Fruit fly (Drosophila melanogaster) whole organism, embryonic: ENCODE results near the gene CG14966.
A peak's percentile ranks its signal among the peaks of the same experiment; 100 is the strongest.

Experiments used
- Antp ChIP-seq: fragments of 200-800 bp; sonication (Bioruptor generic); optimal IDR thresholded peaks from 3 replicates; lab custom pipeline; 2016; ENCODE audit warnings: missing biosample characterization, missing genetic modification characterization
- Asciz ChIP-seq: fragments of 200-800 bp; sonication (Bioruptor generic); optimal IDR thresholded peaks from 2 replicates; lab custom pipeline; 2017; ENCODE audit warnings: missing biosample characterization, mild to moderate bottlenecking, missing genetic modification characterization, missing genetic modification reagents
- CG10209 ChIP-seq: fragments of 200-800 bp; sonication (Bioruptor generic); optimal IDR thresholded peaks from 3 replicates; lab custom pipeline; 2017; ENCODE audit warnings: missing biosample characterization, mild to moderate bottlenecking, missing genetic modification characterization, missing genetic modification reagents
- CG10267 ChIP-seq: fragments of 200-800 bp; sonication (Bioruptor generic); optimal IDR thresholded peaks from 2 replicates; lab custom pipeline; 2018; ENCODE audit warnings: missing biosample characterization, mild to moderate bottlenecking, missing genetic modification characterization, moderate library complexity
- CG14014 ChIP-seq: fragments of 200-800 bp; sonication (Bioruptor generic); IDR thresholded peaks from 2 replicates; pipeline ENCODE4 v1.3.6; 2022; ENCODE audit warnings: missing biosample characterization, missing genetic modification characterization
- CG15011 ChIP-seq: fragments of 200-800 bp; sonication (Bioruptor generic); optimal IDR thresholded peaks from 3 replicates; lab custom pipeline; 2018; ENCODE audit warnings: missing biosample characterization, mild to moderate bottlenecking, missing genetic modification characterization
- CG15601 ChIP-seq: fragments of 200-800 bp; sonication (Bioruptor generic); optimal IDR thresholded peaks from 3 replicates; lab custom pipeline; 2019; ENCODE audit warnings: missing biosample characterization, mild to moderate bottlenecking, missing genetic modification characterization, moderate library complexity
- CG1832 ChIP-seq: fragments of 200-800 bp; sonication (Bioruptor generic); optimal IDR thresholded peaks from 2 replicates; lab custom pipeline; 2017; ENCODE audit warnings: missing biosample characterization, mild to moderate bottlenecking, missing genetic modification characterization, inconsistent platforms
- CG2120 ChIP-seq: fragments of 200-800 bp; sonication (Bioruptor generic); optimal IDR thresholded peaks from 3 replicates; lab custom pipeline; 2016; ENCODE audit warnings: missing biosample characterization, missing genetic modification characterization
- CG30020 ChIP-seq: fragments of 200-800 bp; optimal IDR thresholded peaks from 2 replicates; lab custom pipeline; 2019; ENCODE audit warnings: missing biosample characterization, mild to moderate bottlenecking, missing genetic modification characterization, moderate library complexity
- CG32767 ChIP-seq: fragments of 200-800 bp; sonication (Bioruptor generic); IDR thresholded peaks from 2 replicates; pipeline ENCODE4 v1.3.6; 2022; ENCODE audit warnings: missing biosample characterization, missing genetic modification characterization
- CG33557 ChIP-seq: fragments of 200-800 bp; sonication (Bioruptor generic); optimal IDR thresholded peaks from 2 replicates; lab custom pipeline; 2019; ENCODE audit warnings: missing biosample characterization, mild to moderate bottlenecking, missing genetic modification characterization, moderate library complexity
- CG5180 ChIP-seq: fragments of 200-800 bp; sonication (Bioruptor generic); optimal IDR thresholded peaks from 3 replicates; lab custom pipeline; 2017; ENCODE audit warnings: missing biosample characterization, missing genetic modification characterization, mild to moderate bottlenecking, moderate library complexity, missing genetic modification reagents
- CG5245 ChIP-seq: fragments of 200-800 bp; sonication (Bioruptor generic); optimal IDR thresholded peaks from 3 replicates; lab custom pipeline; 2016; ENCODE audit warnings: missing biosample characterization, missing genetic modification characterization
- CG8388 ChIP-seq: fragments of 200-800 bp; sonication (Bioruptor generic); optimal IDR thresholded peaks from 2 replicates; lab custom pipeline; 2019; ENCODE audit warnings: missing biosample characterization, mild to moderate bottlenecking, missing genetic modification characterization, moderate library complexity
- CG8478 ChIP-seq: fragments of >200 bp; optimal IDR thresholded peaks from 2 replicates; lab custom pipeline; 2018
- CG9727 ChIP-seq: fragments of 200-800 bp; sonication (Bioruptor generic); optimal IDR thresholded peaks from 3 replicates; lab custom pipeline; 2017; ENCODE audit warnings: missing biosample characterization, mild to moderate bottlenecking, missing genetic modification characterization
- CTCF ChIP-seq: fragments of 200-800 bp; sonication (Bioruptor generic); optimal IDR thresholded peaks from 2 replicates; lab custom pipeline; 2017; ENCODE audit warnings: missing biosample characterization, mild to moderate bottlenecking, missing genetic modification characterization, moderate library complexity
- Dp ChIP-seq: fragments of 200-800 bp; sonication (Bioruptor generic); optimal IDR thresholded peaks from 2 replicates; lab custom pipeline; 2018; ENCODE audit warnings: missing biosample characterization, mild to moderate bottlenecking, missing genetic modification characterization, moderate library complexity
- Fer3 ChIP-seq: fragments of 200-800 bp; sonication (Bioruptor generic); optimal IDR thresholded peaks from 2 replicates; lab custom pipeline; 2018; ENCODE audit warnings: missing biosample characterization, mild to moderate bottlenecking, missing genetic modification characterization, moderate library complexity
- HLHmδ ChIP-seq: fragments of 200-800 bp; sonication (Bioruptor generic); optimal IDR thresholded peaks from 2 replicates; lab custom pipeline; 2018; ENCODE audit warnings: missing biosample characterization, mild to moderate bottlenecking, missing genetic modification characterization, moderate library complexity
- Lhr ChIP-seq: fragments of 200-800 bp; sonication (Bioruptor generic); optimal IDR thresholded peaks from 3 replicates; lab custom pipeline; 2017; ENCODE audit warnings: mild to moderate bottlenecking, missing biosample characterization, missing genetic modification reagents, missing genetic modification characterization
- MBD-R2 ChIP-seq: fragments of 200-800 bp; sonication (Bioruptor generic); IDR thresholded peaks from 2 replicates; pipeline ENCODE4 v1.3.6; 2022; ENCODE audit warnings: missing biosample characterization, missing genetic modification characterization
- NC2β ChIP-seq: fragments of 200-800 bp; sonication (Bioruptor generic); optimal IDR thresholded peaks from 2 replicates; lab custom pipeline; 2016; ENCODE audit warnings: missing biosample characterization, missing genetic modification characterization
- Sry-δ ChIP-seq: fragments of 200-800 bp; sonication (Bioruptor generic); optimal IDR thresholded peaks from 2 replicates; lab custom pipeline; 2016; ENCODE audit warnings: missing biosample characterization, missing genetic modification characterization
- Stat92E ChIP-seq, 3 experiments: fragments of >200 bp in 2 of 3; fragments of 200-800 bp in 1 of 3; sonication (Bioruptor generic) in 1 of 3; optimal IDR thresholded peaks; 2 replicates each; lab custom pipeline; 2017 to 2019; ENCODE audit warnings: missing biosample characterization in 3 of 3, missing genetic modification characterization in 3 of 3, mild to moderate bottlenecking in 1 of 3, moderate library complexity in 1 of 3
- al ChIP-seq: fragments of 200-800 bp; sonication (Bioruptor generic); IDR thresholded peaks from 2 replicates; pipeline ENCODE4 v1.3.6; 2022; ENCODE audit warnings: missing biosample characterization, missing genetic modification characterization
- aop ChIP-seq: fragments of 200-800 bp; sonication (Bioruptor generic); IDR thresholded peaks from 2 replicates; pipeline ENCODE4 v1.3.6; 2022; ENCODE audit warnings: missing biosample characterization, missing genetic modification characterization
- ap ChIP-seq: fragments of 200-800 bp; sonication (Bioruptor generic); IDR thresholded peaks from 2 replicates; pipeline ENCODE4 v1.3.6; 2022; ENCODE audit warnings: missing biosample characterization, missing genetic modification characterization
- ase ChIP-seq: fragments of 200-800 bp; sonication (Bioruptor generic); IDR thresholded peaks from 3 replicates; pipeline ENCODE4 v1.3.6; 2022; ENCODE audit warnings: missing biosample characterization, missing genetic modification characterization
- bsh ChIP-seq, 2 experiments: fragments of 200-800 bp; sonication (Bioruptor generic); optimal IDR thresholded peaks; 2 replicates each; lab custom pipeline; 2017 to 2018; ENCODE audit warnings: mild to moderate bottlenecking in 2 of 2, missing biosample characterization in 2 of 2, missing genetic modification characterization in 2 of 2, moderate library complexity in 1 of 2
- chif ChIP-seq, 2 experiments: fragments of 200-800 bp; sonication (Bioruptor generic); optimal IDR thresholded peaks; 3 replicates each; lab custom pipeline; 2016; ENCODE audit warnings: missing biosample characterization in 2 of 2, missing genetic modification characterization in 2 of 2
- crol ChIP-seq: fragments of 200-800 bp; sonication (Bioruptor generic); IDR thresholded peaks from 2 replicates; pipeline ENCODE4 v1.3.6; 2022; ENCODE audit warnings: missing biosample characterization, missing genetic modification characterization
- crp ChIP-seq, 2 experiments: fragments of 200-800 bp; sonication (Bioruptor generic); optimal IDR thresholded peaks; 2 replicates in 1 of 2; 3 replicates in 1 of 2; lab custom pipeline; 2017; ENCODE audit warnings: missing biosample characterization in 2 of 2, missing genetic modification characterization in 2 of 2, mild to moderate bottlenecking in 1 of 2, moderate library complexity in 1 of 2
- dimm ChIP-seq: fragments of 200-800 bp; sonication (Bioruptor generic); IDR thresholded peaks from 2 replicates; pipeline ENCODE4 v1.3.6; 2022; ENCODE audit warnings: missing biosample characterization, missing genetic modification characterization
- dm ChIP-seq: fragments of 200-800 bp; sonication (Bioruptor generic); optimal IDR thresholded peaks from 3 replicates; lab custom pipeline; 2016; ENCODE audit warnings: missing biosample characterization, missing genetic modification characterization
- dpn ChIP-seq, 2 experiments: fragments of 200-800 bp; sonication (Bioruptor generic); optimal IDR thresholded peaks; 3 replicates each; lab custom pipeline; 2016; ENCODE audit warnings: missing biosample characterization in 2 of 2, missing genetic modification characterization in 2 of 2
- dysf ChIP-seq: fragments of 200-800 bp; sonication (Bioruptor generic); IDR thresholded peaks from 3 replicates; pipeline ENCODE4 v1.3.6; 2022; ENCODE audit warnings: missing biosample characterization, missing genetic modification characterization
- ftz-f1 ChIP-seq: fragments of 200-800 bp; sonication (Bioruptor generic); optimal IDR thresholded peaks from 2 replicates; lab custom pipeline; 2016; ENCODE audit warnings: missing biosample characterization, missing genetic modification characterization
- gcm ChIP-seq: fragments of 200-800 bp; sonication (Bioruptor generic); optimal IDR thresholded peaks from 2 replicates; lab custom pipeline; 2019; ENCODE audit warnings: missing biosample characterization, mild to moderate bottlenecking, missing genetic modification characterization, moderate library complexity
- gcm2 ChIP-seq: fragments of 200-800 bp; sonication (Bioruptor generic); optimal IDR thresholded peaks from 2 replicates; lab custom pipeline; 2016; ENCODE audit warnings: missing biosample characterization, missing genetic modification characterization
- grau ChIP-seq: fragments of 200-800 bp; optimal IDR thresholded peaks from 3 replicates; lab custom pipeline; 2019; ENCODE audit warnings: missing biosample characterization, mild to moderate bottlenecking, missing genetic modification characterization, moderate library complexity
- pho ChIP-seq: fragments of 200-800 bp; sonication (Bioruptor generic); optimal IDR thresholded peaks from 2 replicates; lab custom pipeline; 2016; ENCODE audit warnings: missing biosample characterization, missing genetic modification characterization
- ro ChIP-seq: fragments of 200-800 bp; sonication (Bioruptor generic); IDR thresholded peaks from 2 replicates; pipeline ENCODE4 v1.3.6; 2022; ENCODE audit warnings: missing biosample characterization, missing genetic modification characterization
- row ChIP-seq: fragments of 200-800 bp; sonication (Bioruptor generic); IDR thresholded peaks from 3 replicates; pipeline ENCODE4 v1.3.6; 2022; ENCODE audit warnings: missing biosample characterization, missing genetic modification characterization
- sens ChIP-seq: fragments of 200-800 bp; sonication (Bioruptor generic); peaks from one replicate; lab custom pipeline; 2016; ENCODE audit warnings: missing biosample characterization, missing genetic modification characterization
- sisA ChIP-seq: fragments of 200-800 bp; sonication (Bioruptor generic); IDR thresholded peaks from 2 replicates; pipeline ENCODE4 v1.3.6; 2022; ENCODE audit warnings: missing biosample characterization, missing genetic modification characterization
- slbo ChIP-seq: fragments of 200-800 bp; sonication (Bioruptor generic); IDR thresholded peaks from 2 replicates; pipeline ENCODE4 v1.3.6; 2022; ENCODE audit warnings: missing biosample characterization, missing genetic modification characterization
- sr ChIP-seq: fragments of 200-800 bp; sonication (Bioruptor generic); IDR thresholded peaks from 3 replicates; pipeline ENCODE4 v1.3.6; 2022; ENCODE audit warnings: missing biosample characterization, missing genetic modification characterization
- unc-4 ChIP-seq: fragments of 200-800 bp; sonication (Bioruptor generic); IDR thresholded peaks from 2 replicates; pipeline ENCODE4 v1.3.6; 2022; ENCODE audit warnings: missing biosample characterization, missing genetic modification characterization; ENCODE audit not compliant: partially characterized antibody
- zfh2 ChIP-seq: fragments of 200-800 bp; sonication (Bioruptor generic); optimal IDR thresholded peaks from 2 replicates; lab custom pipeline; 2016; ENCODE audit warnings: missing biosample characterization, missing genetic modification characterization

The CG14966 gene

dm6 chr3L:3239033-3239752 lies 41.8 kb upstream of the CG14966 start, which contains the start of gene CG17746 (continued):
- TF ChIP-seq Stat92E (GFP tag; optimal IDR thresholded peaks at IDR 0.05; lab: Kevin White, UChicago): peak in 1 of 3 experiments; percentile 38
- peak; percentile 63 for TF ChIP-seq dm
- TF ChIP-seq zfh2: peak; percentile 54
- TF ChIP-seq pho (GFP tag; lab: Kevin White, UChicago): peak; percentile 70
- TF ChIP-seq slbo (GFP tag; lab: Robert Waterston, UW): peak; percentile 76
- peak; percentile 26; the same call in 1 of the 2 replicates for TF ChIP-seq sisA
- no peak for TF ChIP-seq CG33557
- TF ChIP-seq chif (GFP tag; optimal IDR thresholded peaks at IDR 0.05; lab: Kevin White, UChicago): peak in 1 of 2 experiments; percentile 29
- peak; percentile 80 for TF ChIP-seq MBD-R2 (GFP tag; lab: Robert Waterston, UW)
- peak; percentile 83 for TF ChIP-seq CTCF (GFP tag; lab: Kevin White, UChicago)
- TF ChIP-seq ap (GFP tag; lab: Robert Waterston, UW): no peak
- TF ChIP-seq Fer3 (tag; lab: Kevin White, UChicago): no peak
- peak; percentile 36 for TF ChIP-seq HLHmδ (GFP tag; lab: Kevin White, UChicago)
- TF ChIP-seq CG10209: no peak
- TF ChIP-seq Dp (GFP tag; lab: Kevin White, UChicago): peak; percentile 99
- TF ChIP-seq gcm2 (GFP tag; lab: Kevin White, UChicago): no peak
- no peak for TF ChIP-seq CG1832 (GFP tag; lab: Kevin White, UChicago)
- no peak for TF ChIP-seq CG5180 (GFP tag; lab: Kevin White, UChicago)
- no peak for TF ChIP-seq CG8478 (lab: Kevin White, UChicago)
- TF ChIP-seq CG15601: peak; percentile 53
- no peak for TF ChIP-seq sens
- peak; percentile 43 to 61 for TF ChIP-seq dpn (GFP tag; optimal IDR thresholded peaks at IDR 0.05; lab: Kevin White, UChicago)
- no peak for TF ChIP-seq gcm
- TF ChIP-seq CG8388 (GFP tag; lab: Kevin White, UChicago): no peak
- no peak for TF ChIP-seq CG5245
- TF ChIP-seq dimm: no peak
- peak; percentile 37; the same call in 1 of the 3 replicates for TF ChIP-seq dysf (GFP tag; lab: Robert Waterston, UW)
- peak; percentile 98 for TF ChIP-seq CG10267 (tag; lab: Kevin White, UChicago)
- TF ChIP-seq grau (tag; lab: Kevin White, UChicago): peak; percentile 25
- no peak for TF ChIP-seq CG14014 (GFP tag; lab: Robert Waterston, UW)
- TF ChIP-seq crp (GFP tag; optimal IDR thresholded peaks at IDR 0.05; lab: Kevin White, UChicago): no peak
- peak; percentile 76 for TF ChIP-seq CG2120 (GFP tag; lab: Kevin White, UChicago)
- TF ChIP-seq CG32767 (GFP tag; lab: Robert Waterston, UW): no peak
- TF ChIP-seq al (GFP tag; lab: Robert Waterston, UW): no peak
- TF ChIP-seq aop: no peak
- TF ChIP-seq ro (GFP tag; lab: Robert Waterston, UW): no peak
- TF ChIP-seq Asciz (GFP tag; lab: Kevin White, UChicago): no peak
- TF ChIP-seq unc-4 (GFP tag; lab: Robert Waterston, UW): peak; percentile 41; the same call in 1 of the 2 replicates
- peak; percentile 34 for TF ChIP-seq Antp (GFP tag; lab: Kevin White, UChicago)
- TF ChIP-seq CG15011 (GFP tag; lab: Kevin White, UChicago): no peak
- TF ChIP-seq NC2β: peak; percentile 28
- no peak for TF ChIP-seq ase (GFP tag; lab: Robert Waterston, UW)
- no peak for TF ChIP-seq row (GFP tag; lab: Robert Waterston, UW)
- TF ChIP-seq crol (GFP tag; lab: Robert Waterston, UW): no peak
- no peak for TF ChIP-seq sr
- peak; percentile 92 for TF ChIP-seq Lhr (GFP tag; lab: Kevin White, UChicago)
- TF ChIP-seq CG30020 (tag; lab: Kevin White, UChicago): no peak
- no peak for TF ChIP-seq bsh (GFP tag; optimal IDR thresholded peaks at IDR 0.05; lab: Kevin White, UChicago)
- no peak for TF ChIP-seq CG9727
- TF ChIP-seq ftz-f1: peak; percentile 72
- TF ChIP-seq Sry-δ: peak; percentile 60
